Worm (Caenorhabditis elegans) whole organism, L3 larva: ENCODE results near the gene ztf-31.

Experiments used
- ZK546.5 ChIP-seq: sonication (generic microtip); optimal IDR thresholded peaks from 2 replicates; lab custom pipeline; 2017; ENCODE audit warnings: missing biosample characterization, missing genetic modification characterization
- ama-1 ChIP-seq: fragments of 150-350 bp; optimal IDR thresholded peaks from 2 replicates; lab custom pipeline; 2018
- ceh-16 ChIP-seq: sonication (generic microtip); optimal IDR thresholded peaks from 2 replicates; lab custom pipeline; 2017; ENCODE audit warnings: missing biosample characterization, missing genetic modification characterization
- ceh-82 ChIP-seq: fragments of 150-350 bp; optimal IDR thresholded peaks from 2 replicates; lab custom pipeline; 2014; ENCODE audit warnings: missing biosample characterization, missing genetic modification characterization
- ceh-9 ChIP-seq: sonication (generic microtip); optimal IDR thresholded peaks from 2 replicates; lab custom pipeline; 2018; ENCODE audit warnings: missing biosample characterization, missing genetic modification characterization
- daf-12 ChIP-seq: fragments of 150-350 bp; optimal IDR thresholded peaks from 2 replicates; lab custom pipeline; 2014; ENCODE audit warnings: missing biosample characterization, missing genetic modification reagents, missing genetic modification characterization
- egl-5 ChIP-seq: fragments of 150-350 bp; optimal IDR thresholded peaks from 2 replicates; lab custom pipeline; 2017; ENCODE audit warnings: missing biosample characterization, missing genetic modification reagents, missing genetic modification characterization, inconsistent platforms
- elt-1 ChIP-seq: fragments of 150-350 bp; optimal IDR thresholded peaks from 2 replicates; lab custom pipeline; 2014; ENCODE audit warnings: missing biosample characterization, missing genetic modification characterization
- eor-1 ChIP-seq, 2 experiments: fragments of 150-350 bp; optimal IDR thresholded peaks; 2 replicates each; lab custom pipeline; 2014 to 2018; ENCODE audit warnings: missing biosample characterization in 2 of 2, missing genetic modification characterization in 2 of 2
- fkh-2 ChIP-seq: fragments of 150-350 bp; optimal IDR thresholded peaks from 2 replicates; lab custom pipeline; 2014; ENCODE audit warnings: missing biosample characterization, missing genetic modification reagents, missing genetic modification characterization
- fos-1 ChIP-seq: fragments of 150-350 bp; optimal IDR thresholded peaks from 2 replicates; lab custom pipeline; 2014; ENCODE audit warnings: missing biosample characterization, missing genetic modification characterization
- hmg-11 ChIP-seq: sonication (generic microtip); optimal IDR thresholded peaks from 2 replicates; lab custom pipeline; 2016; ENCODE audit warnings: missing genetic modification characterization, missing compliant biosample characterization
- jun-1 ChIP-seq: fragments of 150-350 bp; optimal IDR thresholded peaks from 2 replicates; lab custom pipeline; 2014; ENCODE audit warnings: missing biosample characterization, missing genetic modification reagents, missing genetic modification characterization
- lin-15B ChIP-seq: fragments of 150-350 bp; optimal IDR thresholded peaks from 2 replicates; lab custom pipeline; 2014; ENCODE audit warnings: missing biosample characterization, missing genetic modification characterization
- lsy-12 ChIP-seq: sonication (generic microtip); optimal IDR thresholded peaks from 2 replicates; lab custom pipeline; 2016; ENCODE audit warnings: mild to moderate bottlenecking, missing genetic modification characterization, missing compliant biosample characterization
- mdl-1 ChIP-seq: fragments of 150-350 bp; optimal IDR thresholded peaks from 2 replicates; lab custom pipeline; 2014; ENCODE audit warnings: missing biosample characterization, missing genetic modification characterization
- mml-1 ChIP-seq: fragments of 150-350 bp; sonication (generic microtip); optimal IDR thresholded peaks from 3 replicates; lab custom pipeline; 2014; ENCODE audit warnings: missing biosample characterization, missing genetic modification characterization
- nfya-1 ChIP-seq: sonication (generic microtip); optimal IDR thresholded peaks from 2 replicates; lab custom pipeline; 2017; ENCODE audit warnings: missing genetic modification characterization, mild to moderate bottlenecking, missing compliant biosample characterization, antibody characterized with exemption, moderate library complexity; ENCODE audit not compliant: insufficient read depth
- nhr-11 ChIP-seq: fragments of 150-350 bp; optimal IDR thresholded peaks from 2 replicates; lab custom pipeline; 2014; ENCODE audit warnings: missing biosample characterization, missing genetic modification characterization
- nhr-12 ChIP-seq: fragments of 150-350 bp; optimal IDR thresholded peaks from 2 replicates; lab custom pipeline; 2014; ENCODE audit warnings: missing biosample characterization, missing genetic modification characterization
- nhr-23 ChIP-seq: fragments of 150-350 bp; optimal IDR thresholded peaks from 2 replicates; lab custom pipeline; 2014; ENCODE audit warnings: missing biosample characterization, missing genetic modification reagents, missing genetic modification characterization
- nhr-25 ChIP-seq: sonication (generic microtip); optimal IDR thresholded peaks from 2 replicates; lab custom pipeline; 2017; ENCODE audit warnings: missing biosample characterization, missing genetic modification characterization
- nhr-28 ChIP-seq: fragments of 150-350 bp; optimal IDR thresholded peaks from 2 replicates; lab custom pipeline; 2014; ENCODE audit warnings: missing biosample characterization, missing genetic modification characterization
- nhr-43 ChIP-seq: sonication (generic microtip); optimal IDR thresholded peaks from 2 replicates; lab custom pipeline; 2016; ENCODE audit warnings: mild to moderate bottlenecking, missing genetic modification characterization, missing compliant biosample characterization; ENCODE audit not compliant: poor library complexity, severe bottlenecking
- nhr-67 ChIP-seq: fragments of 150-350 bp; optimal IDR thresholded peaks from 2 replicates; lab custom pipeline; 2014; ENCODE audit warnings: missing biosample characterization, missing genetic modification characterization
- nhr-76 ChIP-seq: fragments of 150-350 bp; sonication (generic microtip); optimal IDR thresholded peaks from 5 replicates; lab custom pipeline; 2014; ENCODE audit warnings: missing biosample characterization, missing genetic modification characterization
- pha-4 ChIP-seq: fragments of 150-350 bp; optimal IDR thresholded peaks from 2 replicates; lab custom pipeline; 2014; ENCODE audit warnings: missing biosample characterization, missing genetic modification reagents, missing genetic modification characterization
- pqm-1 ChIP-seq: fragments of 150-350 bp; optimal IDR thresholded peaks from 2 replicates; lab custom pipeline; 2017; ENCODE audit warnings: missing biosample characterization, missing genetic modification characterization, inconsistent platforms
- sea-2 ChIP-seq: fragments of 150-350 bp; sonication (generic microtip); optimal IDR thresholded peaks from 4 replicates; lab custom pipeline; 2014; ENCODE audit warnings: missing biosample characterization, missing genetic modification reagents, missing genetic modification characterization
- skn-1 ChIP-seq: fragments of 150-350 bp; optimal IDR thresholded peaks from 2 replicates; lab custom pipeline; 2014; ENCODE audit warnings: missing biosample characterization, missing genetic modification characterization
- snpc-4 ChIP-seq: fragments of 150-350 bp; optimal IDR thresholded peaks from 2 replicates; lab custom pipeline; 2014; ENCODE audit warnings: missing biosample characterization, missing genetic modification characterization
- tbx-2 ChIP-seq: sonication (generic microtip); optimal IDR thresholded peaks from 2 replicates; lab custom pipeline; 2016; ENCODE audit warnings: mild to moderate bottlenecking, missing genetic modification characterization, missing compliant biosample characterization
- unc-39 ChIP-seq: sonication (generic microtip); optimal IDR thresholded peaks from 4 replicates; lab custom pipeline; 2017; ENCODE audit warnings: missing biosample characterization, missing genetic modification characterization
- zag-1 ChIP-seq: fragments of 150-350 bp; optimal IDR thresholded peaks from 2 replicates; lab custom pipeline; 2014; ENCODE audit warnings: missing biosample characterization, missing genetic modification characterization
- ztf-11 ChIP-seq: fragments of 150-350 bp; optimal IDR thresholded peaks from 2 replicates; lab custom pipeline; 2014; ENCODE audit warnings: missing biosample characterization, missing genetic modification characterization
- ztf-4 ChIP-seq: fragments of 150-350 bp; optimal IDR thresholded peaks from 2 replicates; lab custom pipeline; 2014; ENCODE audit warnings: missing biosample characterization, missing genetic modification characterization

ztf-31 gene

ce11 chrIII:7241065-7241464 is at the start of gene ztf-31:
TSS of gene ztf-31 (plus strand) at chrIII:7241365.
- TF ChIP-seq nhr-12 (tag; lab: Kevin White, UChicago) (no peak), pha-4 (tag; lab: Kevin White, UChicago) (no peak), elt-1 (tag; lab: Kevin White, UChicago) (no peak), sea-2 (GFP tag; lab: Kevin White, UChicago) (no peak), mdl-1 (tag; lab: Kevin White, UChicago) (no peak), pqm-1 (no peak), ZK546.5 (no peak)
- TF ChIP-seq, all 47 proteins: peak for 0

ce11 chrIII:7192942-7193665 is 48.1 kb upstream of the ztf-31 start, which contains the start of gene mec-14:
TSS of gene mec-14 (minus strand) at chrIII:7192992.
- no peak for TF ChIP-seq egl-5 (tag; lab: Kevin White, UChicago)
- no peak for TF ChIP-seq nhr-28
- TF ChIP-seq mdl-1 (tag; lab: Kevin White, UChicago) = no peak
- no peak for TF ChIP-seq nhr-25 (tag; lab: Kevin White, UChicago)
- TF ChIP-seq snpc-4 = no peak
- no peak for TF ChIP-seq daf-12 (tag; lab: Kevin White, UChicago)
- no peak for TF ChIP-seq fkh-2
- no peak for TF ChIP-seq nhr-11
- TF ChIP-seq nfya-1 (tag; lab: Kevin White, UChicago) = no peak
- no peak for TF ChIP-seq mml-1 (tag; lab: Kevin White, UChicago)
- TF ChIP-seq nhr-76 (tag; lab: Kevin White, UChicago) = no peak
- TF ChIP-seq jun-1 (tag; lab: Kevin White, UChicago) = no peak
- no peak for TF ChIP-seq ama-1 (lab: Kevin White, UChicago)
- TF ChIP-seq unc-39 (tag; lab: Kevin White, UChicago) = no peak

- no peak for TF ChIP-seq sea-2 (GFP tag; lab: Kevin White, UChicago)
Observed at ce11 chrIII:7195325-7195724, 45.8 kb upstream of the ztf-31 start, which contains the start of gene F37C12.18. TSS of gene F37C12.18 (minus strand) at chrIII:7195425.

DNA sequence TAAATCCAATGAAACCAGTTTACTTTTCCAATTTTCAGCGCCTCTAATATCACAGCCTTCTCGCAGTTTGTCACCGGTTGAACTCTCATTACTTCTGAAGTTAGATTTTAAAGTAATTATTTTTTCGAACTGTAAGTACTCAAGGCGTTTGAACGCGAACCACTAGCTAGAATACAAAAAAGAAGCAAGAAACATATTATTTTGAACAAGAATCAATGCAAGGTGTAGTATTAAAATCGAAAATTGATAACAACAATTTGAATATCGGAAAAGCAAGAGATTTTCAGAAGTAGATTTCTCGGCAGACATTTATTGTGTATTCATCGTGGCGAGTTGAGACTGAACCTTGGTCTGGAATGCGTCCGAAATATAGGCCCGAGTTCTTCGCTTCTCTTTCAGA is 43.2 kb upstream of the ztf-31 start, which contains the start of gene exos-9:
Gene exos-9 (minus strand): TSS at position 101 of the 400 bp plus-strand sequence.
- TF ChIP-seq ceh-9 (tag; lab: Kevin White, UChicago) = no peak
- TF ChIP-seq egl-5 (tag; lab: Kevin White, UChicago) = no peak
- TF ChIP-seq fos-1 = no peak
- TF ChIP-seq lsy-12 (tag; lab: Kevin White, UChicago) = no peak

DNA sequence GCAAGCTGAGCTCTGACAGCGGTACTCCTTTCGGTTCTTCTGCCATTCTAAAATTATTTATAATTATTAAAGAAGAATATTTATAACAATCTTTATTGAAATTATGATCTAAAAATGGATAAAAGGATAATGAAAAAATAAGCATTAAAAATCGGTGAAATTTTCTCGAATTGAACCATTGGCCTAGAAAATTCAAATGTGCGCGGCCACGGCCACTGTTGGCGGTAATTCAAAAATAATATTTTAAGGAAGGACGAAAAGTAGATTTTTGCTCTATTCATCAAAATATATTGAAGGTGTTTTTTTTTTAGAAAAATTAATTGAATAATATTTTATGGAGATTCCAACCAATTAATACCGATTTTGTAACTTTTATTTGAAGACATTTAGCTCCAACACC is 42.3 kb upstream of the ztf-31 start, which contains the start of gene pfd-5:
Gene pfd-5 (minus strand): TSS at position 47 of the 400 bp plus-strand sequence.
- TF ChIP-seq nfya-1 (tag; lab: Kevin White, UChicago) (peak; percentile 64), lsy-12 (tag; lab: Kevin White, UChicago) (peak; percentile 7), pha-4 (tag; lab: Kevin White, UChicago) (peak; percentile 76), skn-1 (no peak), zag-1 (tag; lab: Kevin White, UChicago) (no peak), nhr-67 (no peak), egl-5 (tag; lab: Kevin White, UChicago) (peak; percentile 3), nhr-25 (tag; lab: Kevin White, UChicago) (peak; percentile 15), lin-15B (peak; percentile 61), ama-1 (lab: Kevin White, UChicago) (no peak), ceh-82 (tag; lab: Kevin White, UChicago) (no peak), nhr-43 (tag; lab: Kevin White, UChicago) (peak; percentile 84), ztf-11 (no peak), ceh-16 (tag; lab: Kevin White, UChicago) (no peak), nhr-76 (tag; lab: Kevin White, UChicago) (no peak), ztf-4 (tag; lab: Kevin White, UChicago) (no peak), eor-1 (tag; optimal IDR thresholded peaks at IDR 0.05; lab: Kevin White, UChicago) (no peak), tbx-2 (no peak), nhr-23 (tag; lab: Kevin White, UChicago) (peak; percentile 45), hmg-11 (tag; lab: Kevin White, UChicago) (no peak)
